Fruit fly (Drosophila melanogaster): ENCODE measurements around the gene RpL24-like.

dm6 chr3R:11412371-11412770, 19.0 kb downstream of the RpL24-like start, which contains the start of gene Ipo9:
- TF ChIP-seq CG33017 (tag; optimal IDR thresholded peaks at IDR 0.05) (no peak), cic (GFP tag; optimal IDR thresholded peaks at IDR 0.05) (peak; percentile 1)

Data from whole organism, adult.